Fruit fly (Drosophila melanogaster): ENCODE results near the gene Lcp65Ag3.

The Lcp65Ag3 gene

dm6 chr3L:6111458-6111857 is 19.3 kb downstream of the Lcp65Ag3 start:
- TF ChIP-seq CrebA (GFP tag; optimal IDR thresholded peaks at IDR 0.05; ENCODE audit: borderline replicate concordance) (no peak), br (GFP tag; optimal IDR thresholded peaks at IDR 0.05) (no peak), Rel (GFP tag; optimal IDR thresholded peaks at IDR 0.05) (no peak), Rel (tag; optimal IDR thresholded peaks at IDR 0.05) (no peak), tai (GFP tag; optimal IDR thresholded peaks at IDR 0.05) (no peak)

DNA sequence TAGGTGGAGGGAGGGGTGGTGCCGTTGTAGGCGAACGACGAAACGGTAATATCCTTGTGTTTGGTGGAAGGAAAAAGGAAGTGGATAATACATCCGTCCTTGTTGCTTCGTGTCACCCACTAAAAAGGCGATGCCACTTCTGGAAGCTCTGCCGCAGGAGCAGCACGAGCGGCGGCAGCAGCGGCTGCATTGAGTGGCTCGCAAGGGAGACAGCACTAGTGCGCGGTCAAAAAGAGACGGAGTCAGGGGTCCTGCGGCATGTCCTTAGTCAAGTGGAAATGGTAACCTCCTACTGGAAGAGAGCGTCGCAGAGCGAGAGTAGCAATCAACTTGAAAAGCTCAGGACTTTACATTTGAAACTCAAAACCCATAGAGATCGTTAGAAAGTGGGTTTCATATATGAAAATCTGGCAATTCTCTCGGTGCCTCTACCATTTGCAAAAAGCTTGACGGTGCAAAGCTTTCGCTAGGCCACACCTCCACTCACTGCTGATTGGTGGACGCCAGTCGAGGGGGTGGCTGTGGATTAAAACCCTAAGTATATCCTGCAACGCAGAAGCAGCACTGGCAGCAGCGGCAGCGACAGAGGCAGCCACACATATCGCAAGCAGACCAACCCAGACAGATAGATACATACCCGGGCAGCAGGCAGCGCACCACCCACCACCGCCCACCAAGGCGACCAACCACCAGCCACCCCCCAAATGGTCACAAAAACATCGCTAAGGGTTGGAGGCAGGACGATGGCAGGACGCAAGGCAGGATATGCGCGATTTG is 19.9 kb downstream of the Lcp65Ag3 start:
- TF ChIP-seq OdsH (GFP tag; optimal IDR thresholded peaks at IDR 0.05) (no peak), pan (optimal IDR thresholded peaks at IDR 0.05) (no peak), brk (GFP tag; optimal IDR thresholded peaks at IDR 0.05) (no peak)

DNA sequence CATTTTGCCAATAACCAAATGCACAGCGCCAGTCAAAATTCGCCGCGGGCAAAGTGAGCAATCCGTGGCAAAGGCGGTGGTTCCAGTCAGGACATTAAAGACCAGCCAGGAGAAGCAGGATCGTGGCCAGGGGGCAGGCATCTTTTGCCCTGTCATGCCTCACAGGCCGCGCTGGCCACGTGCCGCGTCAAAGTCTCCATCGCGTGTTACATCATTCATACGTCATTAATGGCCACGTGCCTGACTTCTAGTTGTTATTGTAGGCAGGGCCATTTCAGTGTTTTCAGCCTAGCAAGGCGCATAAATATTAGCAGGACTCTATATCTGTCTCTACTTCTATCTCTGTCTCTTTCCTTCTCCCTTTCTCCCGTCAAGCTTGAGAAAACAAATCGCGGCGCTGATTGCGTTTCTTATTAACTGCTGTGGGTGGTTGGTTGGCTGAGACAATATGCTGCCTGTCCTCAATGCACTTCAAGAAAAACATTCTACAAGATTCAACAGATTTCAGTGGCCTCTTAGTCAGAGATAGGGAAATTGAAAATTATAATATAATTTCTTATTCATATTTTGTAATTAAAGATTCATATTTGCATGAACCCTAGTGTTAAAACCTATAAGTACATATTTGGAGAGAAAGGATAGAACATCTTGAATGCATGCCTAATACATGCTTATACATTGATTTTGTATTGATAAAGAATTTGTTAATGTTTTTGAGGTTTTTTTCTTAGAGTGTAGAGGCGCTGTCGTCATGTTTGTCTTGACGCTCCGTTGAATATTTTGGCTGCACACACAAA is 22.3 kb downstream of the Lcp65Ag3 start:
- no peak for TF ChIP-seq woc (GFP tag; optimal IDR thresholded peaks at IDR 0.05)
- TF ChIP-seq foxo (GFP tag; optimal IDR thresholded peaks at IDR 0.05), result no peak
- TF ChIP-seq Vsx2 (GFP tag; optimal IDR thresholded peaks at IDR 0.05; ENCODE audit: partially characterized antibody), result no peak
- no peak for TF ChIP-seq dl (GFP tag; optimal IDR thresholded peaks at IDR 0.05; ENCODE audit: insufficient read depth in 1 of 2, partially characterized antibody in 2 of 2)
- no peak for TF ChIP-seq OdsH (GFP tag; optimal IDR thresholded peaks at IDR 0.05)
- no peak for TF ChIP-seq rgr (GFP tag; optimal IDR thresholded peaks at IDR 0.05)
- no peak for TF ChIP-seq Hnf4 (GFP tag; optimal IDR thresholded peaks at IDR 0.05)
- no peak for TF ChIP-seq h (GFP tag; optimal IDR thresholded peaks at IDR 0.05)
- TF ChIP-seq jim (GFP tag; optimal IDR thresholded peaks at IDR 0.05), result no peak

- no peak for TF ChIP-seq foxo (GFP tag; optimal IDR thresholded peaks at IDR 0.05)
- no peak for TF ChIP-seq tai (GFP tag; optimal IDR thresholded peaks at IDR 0.05)
- no peak for TF ChIP-seq Sp1 (GFP tag; optimal IDR thresholded peaks at IDR 0.05)
- no peak for TF ChIP-seq dl (GFP tag; optimal IDR thresholded peaks at IDR 0.05; ENCODE audit: insufficient read depth in 1 of 2, partially characterized antibody in 2 of 2)
- no peak for TF ChIP-seq h (GFP tag; optimal IDR thresholded peaks at IDR 0.05)
- no peak for TF ChIP-seq usp (GFP tag; optimal IDR thresholded peaks at IDR 0.05)
- TF ChIP-seq GATAd (GFP tag; optimal IDR thresholded peaks at IDR 0.05), result no peak
- no peak for TF ChIP-seq dmrt93B (GFP tag; optimal IDR thresholded peaks at IDR 0.05)
- no peak for TF ChIP-seq Vsx2 (GFP tag; optimal IDR thresholded peaks at IDR 0.05; ENCODE audit: partially characterized antibody)
- TF ChIP-seq lola (GFP tag; optimal IDR thresholded peaks at IDR 0.05), result no peak
- no peak for TF ChIP-seq Myc (optimal IDR thresholded peaks at IDR 0.05)
- no peak for TF ChIP-seq woc (GFP tag; optimal IDR thresholded peaks at IDR 0.05)
- no peak for TF ChIP-seq pan (optimal IDR thresholded peaks at IDR 0.05)
- no peak for TF ChIP-seq N (GFP tag; optimal IDR thresholded peaks at IDR 0.05)
- TF ChIP-seq sv (GFP tag; optimal IDR thresholded peaks at IDR 0.05), result no peak
- TF ChIP-seq Dif (GFP tag; optimal IDR thresholded peaks at IDR 0.05; ENCODE audit: partially characterized antibody), result no peak
- no peak for TF ChIP-seq HLH106 (tag; optimal IDR thresholded peaks at IDR 0.05)
- no peak for TF ChIP-seq Jra (GFP tag; optimal IDR thresholded peaks at IDR 0.05)
Measured at dm6 chr3L:6106717-6107116, 24.1 kb downstream of the Lcp65Ag3 start.

dm6 chr3L:6105435-6105834 is 25.4 kb downstream of the Lcp65Ag3 start:
- no peak for TF ChIP-seq N (GFP tag; optimal IDR thresholded peaks at IDR 0.05)
- no peak for TF ChIP-seq GATAd (GFP tag; optimal IDR thresholded peaks at IDR 0.05)
- no peak for TF ChIP-seq ey (GFP tag; optimal IDR thresholded peaks at IDR 0.05)
- no peak for TF ChIP-seq HLH106 (tag; optimal IDR thresholded peaks at IDR 0.05)
- no peak for TF ChIP-seq psq (GFP tag; optimal IDR thresholded peaks at IDR 0.05)
- TF ChIP-seq Sp1 (GFP tag; optimal IDR thresholded peaks at IDR 0.05), result no peak
- no peak for TF ChIP-seq sv (GFP tag; optimal IDR thresholded peaks at IDR 0.05)
- TF ChIP-seq Dfd (GFP tag; optimal IDR thresholded peaks at IDR 0.05), result no peak
- TF ChIP-seq CrebA (GFP tag; optimal IDR thresholded peaks at IDR 0.05; ENCODE audit: borderline replicate concordance), result no peak
